Worm (Caenorhabditis elegans) whole organism, late embryonic: ENCODE measurements around the gene F49F1.4.

Experiments
- elt-2 ChIP-seq: sonication (generic microtip); optimal IDR thresholded peaks from 2 replicates; lab custom pipeline; 2016; ENCODE audit warnings: missing genetic modification reagents, missing genetic modification characterization, missing compliant biosample characterization
- hlh-30 ChIP-seq: sonication (generic microtip); optimal IDR thresholded peaks from 2 replicates; lab custom pipeline; 2017; ENCODE audit warnings: antibody characterized with exemption, missing genetic modification characterization, missing compliant biosample characterization; ENCODE audit not compliant: insufficient read depth
- pros-1 ChIP-seq: fragments of 150-350 bp; optimal IDR thresholded peaks from 2 replicates; lab custom pipeline; 2014; ENCODE audit warnings: missing biosample characterization, missing genetic modification reagents, missing genetic modification characterization

ce11 chrIV:4085022-4085421 lies 30.5 kb downstream of the F49F1.4 start:
- TF ChIP-seq pros-1 (tag; lab: Kevin White, UChicago) (no peak), elt-2 (tag; lab: Kevin White, UChicago) (no peak), hlh-30 (tag; lab: Kevin White, UChicago) (no peak)
